Fruit fly (Drosophila melanogaster): ENCODE measurements around the gene CG14717.

The CG14717 gene

DNA sequence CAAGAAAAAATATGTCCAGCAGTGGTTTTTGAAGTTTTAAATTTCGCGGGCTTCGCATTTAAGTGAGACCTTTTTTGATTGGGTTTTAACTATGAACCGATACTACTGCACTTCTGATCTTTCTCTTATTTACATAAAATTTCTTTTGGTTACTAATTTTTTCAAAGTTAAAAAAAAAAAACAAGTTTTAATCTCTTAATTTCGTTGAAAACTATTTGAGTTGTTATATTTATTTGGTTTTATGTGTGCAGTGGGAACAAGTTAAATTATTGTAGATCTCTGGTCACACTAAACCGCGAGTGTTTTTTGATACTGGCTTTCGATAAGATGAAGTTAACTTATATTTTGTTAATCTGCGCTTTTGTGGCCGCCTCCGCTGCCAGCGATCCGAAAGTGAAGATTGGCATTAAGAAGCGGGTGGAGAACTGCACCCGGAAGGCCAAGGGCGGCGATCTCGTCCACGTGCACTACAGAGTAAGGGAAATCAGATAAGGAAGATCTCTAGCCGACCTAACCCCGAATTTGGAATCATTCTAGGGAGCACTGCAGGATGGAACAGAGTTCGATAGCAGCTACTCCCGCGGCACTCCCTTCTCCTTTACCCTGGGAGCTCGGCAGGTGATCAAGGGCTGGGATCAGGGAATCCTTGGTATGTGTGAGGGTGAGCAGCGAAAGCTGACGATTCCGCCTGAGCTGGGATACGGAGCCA lies 22.2 kb upstream of the CG14717 start, which contains the start of gene CG14715 (continued):
- TF ChIP-seq H15 (GFP tag; IDR thresholded peaks at IDR 0.05) (no peak), tgo (GFP tag; IDR thresholded peaks at IDR 0.05) (peak; percentile 69), CG10274 (GFP tag; optimal IDR thresholded peaks at IDR 0.05) (no peak), CG13424 (tag; optimal IDR thresholded peaks at IDR 0.05) (peak; percentile 51), Ada2b (GFP tag; IDR thresholded peaks at IDR 0.05) (no peak), CG18764 (GFP tag; optimal IDR thresholded peaks at IDR 0.05) (peak; percentile 8), CG2889 (GFP tag; IDR thresholded peaks at IDR 0.05) (no peak), ftz-f1 (GFP tag; optimal IDR thresholded peaks at IDR 0.05) (no peak), cato (GFP tag; optimal IDR thresholded peaks at IDR 0.05; ENCODE audit: borderline replicate concordance) (peak; percentile 52), sd (tag; optimal IDR thresholded peaks at IDR 0.05) (no peak), Chrac-16 (GFP tag; optimal IDR thresholded peaks at IDR 0.05) (peak; percentile 39), CG17361 (GFP tag; IDR thresholded peaks at IDR 0.05) (peak; percentile 60; the same call in 2 of the 3 replicates), CG8944 (GFP tag; optimal IDR thresholded peaks at IDR 0.05) (peak; percentile 35), Xbp1 (GFP tag; optimal IDR thresholded peaks at IDR 0.05) (peak; percentile 67), stwl (tag; optimal IDR thresholded peaks at IDR 0.05) (peak; percentile 69), CG7786 (GFP tag; optimal IDR thresholded peaks at IDR 0.05) (peak; percentile 1), CG6654 (GFP tag; optimal IDR thresholded peaks at IDR 0.05) (no peak), lmd (GFP tag; IDR thresholded peaks at IDR 0.05) (peak; percentile 49; the same call in 1 of the 2 replicates), CG13624 (GFP tag; optimal IDR thresholded peaks at IDR 0.05) (peak; percentile 51), ind (GFP tag; optimal IDR thresholded peaks at IDR 0.05) (peak; percentile 44), CG16813 (GFP tag; IDR thresholded peaks at IDR 0.05; ENCODE audit: partially characterized antibody) (peak; percentile 58), Atf6 (GFP tag; IDR thresholded peaks at IDR 0.05) (peak; percentile 34; the same call in 1 of the 2 replicates), gfzf (GFP tag; optimal IDR thresholded peaks at IDR 0.05) (peak; percentile 85), Hr51 (GFP tag; optimal IDR thresholded peaks at IDR 0.05) (peak in 1 of 2 experiments; percentile 50), sens (GFP tag) (peak; percentile 87), ssp (GFP tag; IDR thresholded peaks at IDR 0.05) (peak; percentile 88), Myb (GFP tag; optimal IDR thresholded peaks at IDR 0.05) (peak; percentile 28), Scr (GFP tag; IDR thresholded peaks at IDR 0.05; ENCODE audit: partially characterized antibody) (peak; percentile 62), tin (GFP tag; optimal IDR thresholded peaks at IDR 0.05) (peak; percentile 44), CG6689 (GFP tag; IDR thresholded peaks at IDR 0.05) (peak; percentile 70), CG1529 (GFP tag; optimal IDR thresholded peaks at IDR 0.05) (no peak), en (GFP tag; optimal IDR thresholded peaks at IDR 0.05) (no peak), grau (tag; optimal IDR thresholded peaks at IDR 0.05) (peak; percentile 21), CG11504 (tag; optimal IDR thresholded peaks at IDR 0.05) (peak; percentile 74), CG16863 (GFP tag; optimal IDR thresholded peaks at IDR 0.05) (peak; percentile 7), Pdp1 (GFP tag; optimal IDR thresholded peaks at IDR 0.05) (peak; percentile 34 to 63), E2f1 (GFP tag; IDR thresholded peaks at IDR 0.05) (peak; percentile 57), jumu (GFP tag; optimal IDR thresholded peaks at IDR 0.05) (peak; percentile 45), gro (GFP tag; optimal IDR thresholded peaks at IDR 0.05) (peak; percentile 28), kay (GFP tag; optimal IDR thresholded peaks at IDR 0.05) (peak; percentile 11), sug (tag; optimal IDR thresholded peaks at IDR 0.05) (peak; percentile 19), Camta (GFP tag; optimal IDR thresholded peaks at IDR 0.05) (peak; percentile 18), Dip3 (GFP tag; optimal IDR thresholded peaks at IDR 0.05) (peak; percentile 40), Max (GFP tag; optimal IDR thresholded peaks at IDR 0.05) (peak; percentile 29), CG9797 (GFP tag; optimal IDR thresholded peaks at IDR 0.05) (peak; percentile 80), CG12744 (GFP tag; optimal IDR thresholded peaks at IDR 0.05) (peak; percentile 13), nmo (GFP tag; optimal IDR thresholded peaks at IDR 0.05) (peak; percentile 74), CG10267 (tag; optimal IDR thresholded peaks at IDR 0.05) (peak; percentile 70), CG14710 (tag; optimal IDR thresholded peaks at IDR 0.05) (peak; percentile 86), Lhr (GFP tag; optimal IDR thresholded peaks at IDR 0.05) (peak; percentile 89)
